Fruit fly (Drosophila melanogaster) whole organism, wandering third instar larva: ENCODE data around the gene CG18404.

Experiments
- Abd-B ChIP-seq: fragments of >200 bp; optimal IDR thresholded peaks from 2 replicates; lab custom pipeline; 2017; ENCODE audit warnings: missing biosample characterization, missing genetic modification characterization
- Dfd ChIP-seq: fragments of >200 bp; optimal IDR thresholded peaks from 2 replicates; lab custom pipeline; 2017; ENCODE audit warnings: missing biosample characterization, missing genetic modification characterization
- HLH106 ChIP-seq: fragments of 200-800 bp; optimal IDR thresholded peaks from 3 replicates; lab custom pipeline; 2019; ENCODE audit warnings: missing biosample characterization, mild to moderate bottlenecking, missing genetic modification characterization, moderate library complexity
- Hnf4 ChIP-seq: fragments of 200-800 bp; sonication (Bioruptor generic); optimal IDR thresholded peaks from 2 replicates; lab custom pipeline; 2016; ENCODE audit warnings: missing biosample characterization, mild to moderate bottlenecking, missing genetic modification characterization
- Hr78 ChIP-seq: fragments of >200 bp; optimal IDR thresholded peaks from 2 replicates; lab custom pipeline; 2017; ENCODE audit warnings: missing biosample characterization, missing genetic modification characterization
- foxo ChIP-seq, 2 experiments: fragments of 200-800 bp; sonication (Bioruptor generic); optimal IDR thresholded peaks; 2 replicates in 1 of 2; 3 replicates in 1 of 2; lab custom pipeline; 2016 to 2017; ENCODE audit warnings: missing biosample characterization in 2 of 2, missing genetic modification characterization in 2 of 2
- psq ChIP-seq: fragments of 200-800 bp; sonication (Bioruptor generic); optimal IDR thresholded peaks from 3 replicates; lab custom pipeline; 2017; ENCODE audit warnings: missing biosample characterization, mild to moderate bottlenecking, missing genetic modification characterization, moderate library complexity
- tai ChIP-seq: sonication (Bioruptor generic); optimal IDR thresholded peaks from 2 replicates; lab custom pipeline; 2016; ENCODE audit warnings: missing biosample characterization, missing genetic modification characterization

dm6 chr3R:30208766-30209484 lies 44.1 kb upstream of the CG18404 start, which contains the start of gene RpS7:
- peak; percentile 34 for TF ChIP-seq Hnf4 (GFP tag; lab: Kevin White, UChicago)
- TF ChIP-seq psq (GFP tag; lab: Kevin White, UChicago), result peak; percentile 47
- peak; percentile 67 for TF ChIP-seq HLH106 (tag; lab: Kevin White, UChicago)
- TF ChIP-seq tai, result no peak
- TF ChIP-seq foxo (GFP tag; optimal IDR thresholded peaks at IDR 0.05; lab: Kevin White, UChicago), result peak in 1 of 2 experiments; percentile 44
- no peak for TF ChIP-seq Abd-B
- TF ChIP-seq Dfd (GFP tag; lab: Kevin White, UChicago), result no peak
- no peak for TF ChIP-seq Hr78 (GFP tag; lab: Kevin White, UChicago)
